Worm (Caenorhabditis elegans): ENCODE data around the gene pgp-9.

The pgp-9 gene

ce11 chrV:17773108-17773507 lies 17.4 kb downstream of the pgp-9 start, which contains the start of gene sre-21:
TSS of gene sre-21 (minus strand) at chrV:17773208.
- no peak for TF ChIP-seq D1046.2 (GFP tag; IDR thresholded peaks at IDR 0.05)
- TF ChIP-seq jun-1 (tag; optimal IDR thresholded peaks at IDR 0.05), result no peak
- no peak for TF ChIP-seq lin-38 (GFP tag; IDR thresholded peaks at IDR 0.05)
- no peak for TF ChIP-seq ceh-44 (GFP tag; IDR thresholded peaks at IDR 0.05)
- no peak for TF ChIP-seq set-16 (GFP tag; IDR thresholded peaks at IDR 0.05)
- TF ChIP-seq aly-2 (tag; optimal IDR thresholded peaks at IDR 0.05), result no peak
- no peak for TF ChIP-seq nhr-6 (tag; optimal IDR thresholded peaks at IDR 0.05)
- TF ChIP-seq lir-3 (tag; optimal IDR thresholded peaks at IDR 0.05), result no peak
- TF ChIP-seq dmd-6 (GFP tag; IDR thresholded peaks at IDR 0.05), result no peak
- no peak for TF ChIP-seq unc-130 (GFP tag; optimal IDR thresholded peaks at IDR 0.05)
- no peak for TF ChIP-seq ZK337.2 (GFP tag; IDR thresholded peaks at IDR 0.05)
- no peak for TF ChIP-seq daf-19 (GFP tag; conservative IDR thresholded peaks at IDR 0.05)
- TF ChIP-seq F26F4.8 (GFP tag; conservative IDR thresholded peaks at IDR 0.05), result no peak
- TF ChIP-seq Y5F2A.4 (GFP tag; optimal IDR thresholded peaks at IDR 0.05), result no peak

DNA sequence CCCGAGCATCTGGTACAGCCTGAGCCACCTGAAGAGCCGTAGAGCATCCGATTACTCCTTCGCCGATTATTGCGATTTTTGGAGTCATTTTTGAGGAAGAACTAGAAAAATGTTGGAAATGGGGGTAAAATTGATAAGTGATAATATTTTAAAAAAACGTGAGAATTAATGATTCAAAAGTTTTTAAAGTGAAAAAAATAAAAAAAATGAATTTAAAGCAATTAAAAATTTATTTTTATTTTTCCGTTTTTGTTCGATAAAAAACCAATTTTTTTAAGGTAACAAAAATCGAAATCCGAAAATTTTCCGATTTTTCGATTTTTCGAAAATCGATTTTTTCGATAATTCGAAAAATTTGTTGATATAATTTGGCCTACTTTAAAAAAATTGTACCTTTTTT lies 21.4 kb downstream of the pgp-9 start, which contains the start of gene ddo-1:
ddo-1 (minus strand) TSS at position 101 of the 400 bp plus-strand sequence.
- TF ChIP-seq spr-1 (tag; optimal IDR thresholded peaks at IDR 0.05) (no peak), sdz-12 (GFP tag; optimal IDR thresholded peaks at IDR 0.05) (no peak), nhr-28 (tag; optimal IDR thresholded peaks at IDR 0.05) (no peak), tra-1 (GFP tag; IDR thresholded peaks at IDR 0.05) (no peak), lin-39 (tag; optimal IDR thresholded peaks at IDR 0.05) (no peak), pha-4 (GFP tag; IDR thresholded peaks at IDR 0.05) (no peak), pha-4 (tag; optimal IDR thresholded peaks at IDR 0.05) (no peak), ceh-82 (tag; optimal IDR thresholded peaks at IDR 0.05) (no peak), Y5F2A.4 (GFP tag; optimal IDR thresholded peaks at IDR 0.05) (no peak), lin-1 (GFP tag; IDR thresholded peaks at IDR 0.05) (no peak), ceh-28 (tag; optimal IDR thresholded peaks at IDR 0.05) (no peak), snpc-4 (tag; optimal IDR thresholded peaks at IDR 0.05) (no peak)

DNA sequence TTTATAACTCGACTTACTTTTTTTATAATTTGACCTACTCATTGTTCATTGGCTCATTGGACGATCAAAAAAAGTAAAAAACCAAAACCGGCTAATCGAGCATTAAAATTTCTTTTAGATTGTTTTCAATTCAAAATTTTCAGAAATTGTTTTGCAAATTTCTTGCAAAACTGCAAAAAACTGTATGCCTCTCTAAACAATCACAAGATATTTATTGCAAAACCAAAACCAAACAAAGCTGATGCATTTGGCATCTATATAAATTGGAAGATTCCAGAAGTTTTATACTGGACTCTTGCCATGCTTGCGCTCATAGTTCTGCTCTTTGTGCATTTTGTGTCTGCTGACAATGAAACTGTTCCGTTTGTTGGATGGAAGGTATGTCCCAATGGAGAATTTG lies 21.9 kb downstream of the pgp-9 start, which contains the start of gene C47A10.12:
C47A10.12 (plus strand) TSS at position 301 of the 400 bp plus-strand sequence.
- TF ChIP-seq aha-1 (tag), result peak; percentile 4
- no peak for TF ChIP-seq sdz-12 (GFP tag; optimal IDR thresholded peaks at IDR 0.05)

DNA sequence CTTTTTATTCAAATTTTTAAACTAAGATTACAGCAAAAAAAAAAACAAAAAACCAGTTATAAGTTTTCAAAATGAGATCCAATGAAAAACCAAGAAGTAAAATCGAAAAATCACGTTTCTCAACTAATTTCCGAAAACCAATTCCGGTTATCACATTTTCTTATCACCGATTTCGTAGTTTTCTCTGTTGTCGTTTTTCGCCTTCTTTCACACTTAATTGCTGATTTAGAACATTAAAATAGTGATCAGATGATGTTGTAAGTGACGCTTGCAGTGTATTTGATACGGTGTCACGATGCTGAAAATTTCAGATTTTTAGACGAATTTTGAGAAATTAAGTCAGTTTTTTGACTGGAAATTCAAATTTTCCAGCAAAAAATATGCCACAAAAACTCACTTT lies 24.6 kb downstream of the pgp-9 start:
- no peak for TF ChIP-seq T26A8.4 (GFP tag; IDR thresholded peaks at IDR 0.05)
- TF ChIP-seq fos-1 (tag; optimal IDR thresholded peaks at IDR 0.05), result no peak
- no peak for TF ChIP-seq saeg-2 (GFP tag; IDR thresholded peaks at IDR 0.05)
- TF ChIP-seq nhr-11 (tag; optimal IDR thresholded peaks at IDR 0.05), result no peak
- no peak for TF ChIP-seq tra-1 (GFP tag; IDR thresholded peaks at IDR 0.05)
- TF ChIP-seq ztf-11 (tag; optimal IDR thresholded peaks at IDR 0.05), result no peak
- no peak for TF ChIP-seq daf-19 (GFP tag; conservative IDR thresholded peaks at IDR 0.05)
- no peak for TF ChIP-seq ama-1 (optimal IDR thresholded peaks at IDR 0.05)
- no peak for TF ChIP-seq ctbp-1 (GFP tag; IDR thresholded peaks at IDR 0.05)
- TF ChIP-seq daf-12 (tag; optimal IDR thresholded peaks at IDR 0.05), result no peak
- TF ChIP-seq unc-39 (tag; optimal IDR thresholded peaks at IDR 0.05), result no peak
- no peak for TF ChIP-seq dmd-8 (GFP tag; IDR thresholded peaks at IDR 0.05)
- TF ChIP-seq nhr-77 (tag; optimal IDR thresholded peaks at IDR 0.05), result no peak
- no peak for TF ChIP-seq F49E8.2 (tag; optimal IDR thresholded peaks at IDR 0.05; ENCODE audit: borderline replicate concordance)
- TF ChIP-seq mep-1 (tag; optimal IDR thresholded peaks at IDR 0.05), result peak; percentile 22
- no peak for TF ChIP-seq snpc-4 (tag; optimal IDR thresholded peaks at IDR 0.05)
- TF ChIP-seq madf-9 (GFP tag; conservative IDR thresholded peaks at IDR 0.05), result no peak
- TF ChIP-seq php-3 (GFP tag; IDR thresholded peaks at IDR 0.05), result peak; percentile 49; the same call in 1 of the 2 replicates
- no peak for TF ChIP-seq D1046.2 (GFP tag; IDR thresholded peaks at IDR 0.05)
- no peak for TF ChIP-seq madf-5 (GFP tag; IDR thresholded peaks at IDR 0.05)
- no peak for TF ChIP-seq nhr-10 (tag; optimal IDR thresholded peaks at IDR 0.05)
- TF ChIP-seq mes-2 (tag; optimal IDR thresholded peaks at IDR 0.05; ENCODE audit: poor library complexity, severe bottlenecking), result no peak
- TF ChIP-seq ztf-7 (tag; optimal IDR thresholded peaks at IDR 0.05), result no peak
- TF ChIP-seq aha-1 (tag), result peak; percentile 13
- no peak for TF ChIP-seq snpc-1.2 (GFP tag; IDR thresholded peaks at IDR 0.05)
- TF ChIP-seq lin-15B (tag; optimal IDR thresholded peaks at IDR 0.05), result no peak
- no peak for TF ChIP-seq skn-1 (tag; optimal IDR thresholded peaks at IDR 0.05)
- no peak for TF ChIP-seq rbr-2 (tag; optimal IDR thresholded peaks at IDR 0.05)

Measured in whole organism, L4 larva.